Fruit fly (Drosophila melanogaster) whole organism, pupa: ENCODE data around the gene koko.

Experiments
- CG14655 ChIP-seq: fragments of 200-800 bp; sonication (Bioruptor generic); optimal IDR thresholded peaks from 3 replicates; lab custom pipeline; 2017; ENCODE audit warnings: mild to moderate bottlenecking, missing biosample characterization, missing genetic modification reagents, missing genetic modification characterization
- CG8159 ChIP-seq: fragments of 200-800 bp; sonication (Bioruptor generic); optimal IDR thresholded peaks from 3 replicates; lab custom pipeline; 2018; ENCODE audit warnings: missing biosample characterization, mild to moderate bottlenecking, missing genetic modification characterization, moderate library complexity
- CG8301 ChIP-seq: fragments of 200-800 bp; sonication (Bioruptor generic); optimal IDR thresholded peaks from 2 replicates; lab custom pipeline; 2018; ENCODE audit warnings: missing biosample characterization, mild to moderate bottlenecking, missing genetic modification characterization
- Snoo ChIP-seq: fragments of 200-800 bp; sonication (Bioruptor generic); optimal IDR thresholded peaks from 3 replicates; lab custom pipeline; 2017; ENCODE audit warnings: missing biosample characterization, mild to moderate bottlenecking, missing genetic modification characterization, inconsistent platforms

dm6 chr3R:18393436-18393835, 9.4 kb upstream of the koko start:
- TF ChIP-seq Snoo (tag; lab: Kevin White, UChicago) (no peak), CG14655 (no peak), CG8301 (tag; lab: Kevin White, UChicago) (no peak), CG8159 (tag; lab: Kevin White, UChicago) (peak; percentile 52)
